Fruit fly (Drosophila melanogaster) whole organism, embryonic: ENCODE results near the gene QIL1.
A peak's percentile ranks its signal among the peaks of the same experiment; 100 is the strongest.

Experiments used
- BEAF-32 ChIP-seq: fragments of 200-800 bp; sonication (Bioruptor generic); optimal IDR thresholded peaks from 3 replicates; lab custom pipeline; 2017; ENCODE audit warnings: missing biosample characterization, missing genetic modification characterization, mild to moderate bottlenecking, moderate library complexity, missing genetic modification reagents
- CG10147 ChIP-seq: fragments of 200-800 bp; sonication (Bioruptor generic); optimal IDR thresholded peaks from 2 replicates; lab custom pipeline; 2019; ENCODE audit warnings: missing biosample characterization, mild to moderate bottlenecking, missing genetic modification characterization, moderate library complexity
- CG12769 ChIP-seq: fragments of 200-800 bp; sonication (Bioruptor generic); optimal IDR thresholded peaks from 2 replicates; lab custom pipeline; 2019; ENCODE audit warnings: missing biosample characterization, mild to moderate bottlenecking, missing genetic modification characterization, moderate library complexity
- CG13624 ChIP-seq: fragments of 200-800 bp; sonication (Bioruptor generic); optimal IDR thresholded peaks from 2 replicates; lab custom pipeline; 2016; ENCODE audit warnings: missing biosample characterization, missing genetic modification characterization
- CG14441 ChIP-seq: fragments of 200-800 bp; sonication (Bioruptor generic); IDR thresholded peaks from 2 replicates; pipeline ENCODE4 v1.3.6; 2022; ENCODE audit warnings: missing biosample characterization, missing genetic modification characterization
- CG17829 ChIP-seq: fragments of 200-800 bp; optimal IDR thresholded peaks from 2 replicates; lab custom pipeline; 2019; ENCODE audit warnings: missing biosample characterization, mild to moderate bottlenecking, missing genetic modification characterization, moderate library complexity
- CG2199 ChIP-seq: fragments of 200-800 bp; sonication (Bioruptor generic); IDR thresholded peaks from 3 replicates; pipeline ENCODE4 v1.3.6; 2022; ENCODE audit warnings: missing biosample characterization, missing genetic modification characterization
- CG2875 ChIP-seq: fragments of 200-800 bp; sonication (Bioruptor generic); optimal IDR thresholded peaks from 2 replicates; lab custom pipeline; 2017; ENCODE audit warnings: missing biosample characterization, mild to moderate bottlenecking, missing genetic modification characterization, missing genetic modification reagents
- CG34224 ChIP-seq: fragments of 200-800 bp; sonication (Bioruptor generic); IDR thresholded peaks from 3 replicates; pipeline ENCODE4 v1.3.6; 2022; ENCODE audit warnings: missing biosample characterization, missing genetic modification characterization; ENCODE audit not compliant: partially characterized antibody
- CG3995 ChIP-seq: fragments of 200-800 bp; sonication (Bioruptor generic); optimal IDR thresholded peaks from 3 replicates; lab custom pipeline; 2016; ENCODE audit warnings: missing biosample characterization, missing genetic modification characterization
- CG6689 ChIP-seq: fragments of 200-800 bp; sonication (Bioruptor generic); IDR thresholded peaks from 2 replicates; pipeline ENCODE4 v1.3.6; 2022; ENCODE audit warnings: missing biosample characterization, missing genetic modification characterization
- CG9609 ChIP-seq: fragments of 200-800 bp; sonication (Bioruptor generic); optimal IDR thresholded peaks from 3 replicates; lab custom pipeline; 2016; ENCODE audit warnings: missing biosample characterization, missing genetic modification characterization
- Chrac-16 ChIP-seq: fragments of 200-800 bp; sonication (Bioruptor generic); optimal IDR thresholded peaks from 3 replicates; lab custom pipeline; 2016; ENCODE audit warnings: missing biosample characterization, missing genetic modification characterization
- HLH3B ChIP-seq: fragments of 200-800 bp; sonication (Bioruptor generic); IDR thresholded peaks from 2 replicates; pipeline ENCODE4 v1.3.6; 2022; ENCODE audit warnings: missing biosample characterization, missing genetic modification characterization
- HLH54F ChIP-seq: fragments of 200-800 bp; sonication (Bioruptor generic); optimal IDR thresholded peaks from 3 replicates; lab custom pipeline; 2016; ENCODE audit warnings: missing biosample characterization, missing genetic modification characterization
- Lim3 ChIP-seq: fragments of 200-800 bp; sonication (Bioruptor generic); IDR thresholded peaks from 2 replicates; pipeline ENCODE4 v1.3.6; 2022; ENCODE audit warnings: missing biosample characterization, missing genetic modification characterization
- MBD-R2 ChIP-seq: fragments of 200-800 bp; sonication (Bioruptor generic); IDR thresholded peaks from 2 replicates; pipeline ENCODE4 v1.3.6; 2022; ENCODE audit warnings: missing biosample characterization, missing genetic modification characterization
- Max ChIP-seq: fragments of 200-800 bp; sonication (Bioruptor generic); optimal IDR thresholded peaks from 2 replicates; lab custom pipeline; 2016; ENCODE audit warnings: missing biosample characterization, mild to moderate bottlenecking, missing genetic modification characterization
- Med ChIP-seq: fragments of 200-800 bp; sonication (Bioruptor generic); peaks from one replicate; lab custom pipeline; 2016; ENCODE audit warnings: missing biosample characterization, missing genetic modification characterization, mild to moderate bottlenecking, inconsistent platforms, moderate library complexity
- Oaz ChIP-seq: fragments of 200-800 bp; sonication (Bioruptor generic); IDR thresholded peaks from 2 replicates; pipeline ENCODE4 v1.3.6; 2022; ENCODE audit warnings: missing biosample characterization, missing genetic modification characterization
- Ptx1 ChIP-seq: fragments of 200-800 bp; sonication (Bioruptor generic); IDR thresholded peaks from 2 replicates; pipeline ENCODE4 v1.3.6; 2022; ENCODE audit warnings: missing biosample characterization, missing genetic modification characterization
- Side ChIP-seq: fragments of 200-800 bp; sonication (Bioruptor generic); optimal IDR thresholded peaks from 2 replicates; lab custom pipeline; 2016; ENCODE audit warnings: missing biosample characterization, missing genetic modification characterization
- Usf ChIP-seq: fragments of 200-800 bp; sonication (Bioruptor generic); optimal IDR thresholded peaks from 2 replicates; lab custom pipeline; 2017; ENCODE audit warnings: missing genotype, missing biosample characterization, missing genetic modification characterization
- Xrp1 ChIP-seq: fragments of 200-800 bp; sonication (Bioruptor generic); IDR thresholded peaks from 2 replicates; pipeline ENCODE4 v1.3.6; 2022; ENCODE audit warnings: missing biosample characterization, missing genetic modification characterization
- abd-A ChIP-seq: fragments of 200-800 bp; sonication (Bioruptor generic); optimal IDR thresholded peaks from 3 replicates; lab custom pipeline; 2019; ENCODE audit warnings: missing biosample characterization, mild to moderate bottlenecking, missing genetic modification characterization, moderate library complexity
- cg ChIP-seq: fragments of 200-800 bp; sonication (Bioruptor generic); optimal IDR thresholded peaks from 3 replicates; lab custom pipeline; 2019; ENCODE audit warnings: missing biosample characterization, mild to moderate bottlenecking, missing genetic modification characterization, moderate library complexity
- crol ChIP-seq: fragments of 200-800 bp; sonication (Bioruptor generic); IDR thresholded peaks from 2 replicates; pipeline ENCODE4 v1.3.6; 2022; ENCODE audit warnings: missing biosample characterization, missing genetic modification characterization
- dysf ChIP-seq: fragments of 200-800 bp; sonication (Bioruptor generic); IDR thresholded peaks from 3 replicates; pipeline ENCODE4 v1.3.6; 2022; ENCODE audit warnings: missing biosample characterization, missing genetic modification characterization
- eyg ChIP-seq: fragments of 200-800 bp; sonication (Bioruptor generic); optimal IDR thresholded peaks from 3 replicates; lab custom pipeline; 2016; ENCODE audit warnings: missing biosample characterization, missing genetic modification characterization
- gem ChIP-seq: fragments of 200-800 bp; sonication (Bioruptor generic); optimal IDR thresholded peaks from 2 replicates; lab custom pipeline; 2019; ENCODE audit warnings: missing biosample characterization, mild to moderate bottlenecking, missing genetic modification characterization, moderate library complexity
- grau ChIP-seq: fragments of 200-800 bp; optimal IDR thresholded peaks from 3 replicates; lab custom pipeline; 2019; ENCODE audit warnings: missing biosample characterization, mild to moderate bottlenecking, missing genetic modification characterization, moderate library complexity
- hkb ChIP-seq, 2 experiments: fragments of 200-800 bp in 1 of 2; fragments of >200 bp in 1 of 2; sonication (Bioruptor generic) in 1 of 2; IDR thresholded peaks in 1 of 2; optimal IDR thresholded peaks in 1 of 2; 2 replicates each; pipeline versions ENCODE4 v1.3.6 to Lab custom; 2017 to 2022; ENCODE audit warnings: missing biosample characterization in 1 of 2, missing genetic modification characterization in 1 of 2
- hth ChIP-seq: fragments of >200 bp; optimal IDR thresholded peaks from 2 replicates; lab custom pipeline; 2017; ENCODE audit warnings: inconsistent platforms
- oc ChIP-seq: fragments of 200-800 bp; sonication (Bioruptor generic); optimal IDR thresholded peaks from 2 replicates; lab custom pipeline; 2018; ENCODE audit warnings: missing biosample characterization, mild to moderate bottlenecking, missing genetic modification characterization, moderate library complexity
- onecut ChIP-seq: fragments of 200-800 bp; sonication (Bioruptor generic); IDR thresholded peaks from 2 replicates; pipeline ENCODE4 v1.3.6; 2022; ENCODE audit warnings: missing biosample characterization, missing genetic modification characterization
- prd ChIP-seq, 3 experiments: fragments of >200 bp in 2 of 3; fragments of 200-800 bp in 1 of 3; sonication (Bioruptor generic) in 1 of 3; optimal IDR thresholded peaks in 2 of 3; IDR thresholded peaks in 1 of 3; 2 replicates in 2 of 3; 3 replicates in 1 of 3; pipeline versions ENCODE4 v1.3.6 to Lab custom; 2017 to 2022; ENCODE audit warnings: missing biosample characterization in 1 of 3, missing genetic modification characterization in 1 of 3
- sens ChIP-seq: fragments of 200-800 bp; sonication (Bioruptor generic); peaks from one replicate; lab custom pipeline; 2016; ENCODE audit warnings: missing biosample characterization, missing genetic modification characterization
- slou ChIP-seq: fragments of 200-800 bp; sonication (Bioruptor generic); optimal IDR thresholded peaks from 3 replicates; lab custom pipeline; 2016; ENCODE audit warnings: missing biosample characterization, missing genetic modification characterization
- tgo ChIP-seq: fragments of 200-800 bp; sonication (Bioruptor generic); IDR thresholded peaks from 3 replicates; pipeline ENCODE4 v1.3.6; 2022; ENCODE audit warnings: missing biosample characterization, missing genetic modification characterization
- unpg ChIP-seq: fragments of 200-800 bp; sonication (Bioruptor generic); optimal IDR thresholded peaks from 3 replicates; lab custom pipeline; 2018; ENCODE audit warnings: missing biosample characterization, mild to moderate bottlenecking, missing genetic modification characterization, moderate library complexity
- vfl ChIP-seq: fragments of 200-800 bp; sonication (Bioruptor generic); optimal IDR thresholded peaks from 2 replicates; lab custom pipeline; 2016; ENCODE audit warnings: missing biosample characterization, missing genetic modification characterization

QIL1 gene

dm6 chr3L:17461369-17462012, 4.3 kb upstream of the QIL1 start (continued):
- no peak for TF ChIP-seq Lim3 (GFP tag; lab: Robert Waterston, UW)
- TF ChIP-seq Side (GFP tag; lab: Kevin White, UChicago) = no peak
- TF ChIP-seq tgo (GFP tag; lab: Robert Waterston, UW) = 0 out of 3 replicates have a peak, but pooled peaks have one; percentile 15
- no peak for TF ChIP-seq CG13624 (GFP tag; lab: Kevin White, UChicago)
- no peak for TF ChIP-seq hth (lab: Kevin White, UChicago)
- peak; percentile 59 for TF ChIP-seq Xrp1
- peak; percentile 77 for TF ChIP-seq onecut (GFP tag; lab: Robert Waterston, UW)
- no peak for TF ChIP-seq HLH54F (GFP tag; lab: Kevin White, UChicago)
- TF ChIP-seq unpg (GFP tag; lab: Kevin White, UChicago) = peak; percentile 0
- TF ChIP-seq prd (optimal IDR thresholded peaks at IDR 0.05; lab: Kevin White, UChicago) = no peak
- TF ChIP-seq prd (GFP tag; IDR thresholded peaks at IDR 0.05; lab: Robert Waterston, UW) = peak; percentile 61; the same call in 1 of the 3 replicates
- peak; percentile 33 for TF ChIP-seq grau (tag; lab: Kevin White, UChicago)
- no peak for TF ChIP-seq CG17829
- no peak for TF ChIP-seq CG12769
- TF ChIP-seq MBD-R2 (GFP tag; lab: Robert Waterston, UW) = peak; percentile 12; the same call in 1 of the 2 replicates
- no peak for TF ChIP-seq hkb (optimal IDR thresholded peaks at IDR 0.05; lab: Kevin White, UChicago)
- TF ChIP-seq hkb (GFP tag; IDR thresholded peaks at IDR 0.05; lab: Robert Waterston, UW) = peak; percentile 18; the same call in 1 of the 2 replicates
- no peak for TF ChIP-seq CG9609
- TF ChIP-seq CG3995 = no peak
- peak; percentile 11 for TF ChIP-seq sens (GFP tag; lab: Kevin White, UChicago)
- TF ChIP-seq gem (tag; lab: Kevin White, UChicago) = peak; percentile 12
- TF ChIP-seq CG6689 (GFP tag; lab: Robert Waterston, UW) = 0 out of 2 replicates have a peak, but pooled peaks have one; percentile 19
- peak; percentile 60 for TF ChIP-seq crol (GFP tag; lab: Robert Waterston, UW)
- TF ChIP-seq Usf = no peak
- no peak for TF ChIP-seq Oaz (GFP tag; lab: Robert Waterston, UW)
- peak; percentile 52; the same call in 1 of the 2 replicates for TF ChIP-seq CG14441
- 0 out of 2 replicates have a peak, but pooled peaks have one; percentile 34 for TF ChIP-seq HLH3B (GFP tag; lab: Robert Waterston, UW)
- peak; percentile 57; the same call in 1 of the 3 replicates for TF ChIP-seq dysf (GFP tag; lab: Robert Waterston, UW)
- TF ChIP-seq Ptx1 (GFP tag; lab: Robert Waterston, UW) = peak; percentile 57; the same call in 1 of the 2 replicates
- no peak for TF ChIP-seq CG2875 (GFP tag; lab: Kevin White, UChicago)
- TF ChIP-seq CG10147 = peak; percentile 11
- no peak for TF ChIP-seq BEAF-32 (GFP tag; lab: Kevin White, UChicago)
- no peak for TF ChIP-seq Chrac-16 (GFP tag; lab: Kevin White, UChicago)

dm6 chr3L:17462474-17462873, 3.3 kb upstream of the QIL1 start:
- TF ChIP-seq Max (GFP tag; lab: Kevin White, UChicago) (no peak), oc (tag; lab: Kevin White, UChicago) (peak; percentile 15), slou (GFP tag; lab: Kevin White, UChicago) (no peak), eyg (no peak), CG34224 (GFP tag; lab: Robert Waterston, UW) (no peak), abd-A (peak; percentile 57), CG2199 (GFP tag; lab: Robert Waterston, UW) (no peak), cg (peak; percentile 43), crol (GFP tag; lab: Robert Waterston, UW) (0 out of 2 replicates have a peak, but pooled peaks have one; percentile 14), Med (GFP tag; lab: Kevin White, UChicago) (peak; percentile 55), vfl (GFP tag; lab: Kevin White, UChicago) (no peak)
